Fruit fly (Drosophila melanogaster): ENCODE results near the gene CG13308.

The CG13308 gene

dm6 chr3L:8765969-8766538, 42.3 kb upstream of the CG13308 start (continued):
- TF ChIP-seq ttk (GFP tag; IDR thresholded peaks at IDR 0.05) (peak; percentile 96), CG11085 (GFP tag; IDR thresholded peaks at IDR 0.05) (peak; percentile 94), CG1233 (GFP tag; optimal IDR thresholded peaks at IDR 0.05) (peak; percentile 72), CG12659 (GFP tag; optimal IDR thresholded peaks at IDR 0.05) (peak; percentile 99), wdn (GFP tag; IDR thresholded peaks at IDR 0.05) (peak; percentile 95), Nf-YC (tag; optimal IDR thresholded peaks at IDR 0.05) (peak; percentile 91), cg (GFP tag; optimal IDR thresholded peaks at IDR 0.05) (peak; percentile 4), CG2712 (tag; optimal IDR thresholded peaks at IDR 0.05) (peak; percentile 99), zfh1 (GFP tag; IDR thresholded peaks at IDR 0.05) (peak; percentile 97), so (GFP tag; IDR thresholded peaks at IDR 0.05) (peak; percentile 98), CG6272 (GFP tag; IDR thresholded peaks at IDR 0.05) (peak; percentile 96), B-H2 (GFP tag; optimal IDR thresholded peaks at IDR 0.05) (peak; percentile 96), sim (GFP tag; IDR thresholded peaks at IDR 0.05) (peak; percentile 92), zf30C (GFP tag; optimal IDR thresholded peaks at IDR 0.05) (no peak), ems (GFP tag; optimal IDR thresholded peaks at IDR 0.05) (peak; percentile 94), maf-S (GFP tag; optimal IDR thresholded peaks at IDR 0.05) (peak; percentile 97), CG15073 (GFP tag; optimal IDR thresholded peaks at IDR 0.05) (peak; percentile 90), gce (GFP tag; IDR thresholded peaks at IDR 0.05) (peak; percentile 95), nau (GFP tag; optimal IDR thresholded peaks at IDR 0.05) (peak; percentile 96), CG18262 (tag; optimal IDR thresholded peaks at IDR 0.05) (peak; percentile 99), CG10959 (GFP tag; IDR thresholded peaks at IDR 0.05) (peak; percentile 94), D (optimal IDR thresholded peaks at IDR 0.05) (no peak), D (GFP tag; optimal IDR thresholded peaks at IDR 0.05) (peak; percentile 99), CG12071 (GFP tag; optimal IDR thresholded peaks at IDR 0.05) (peak; percentile 97), trem (tag; optimal IDR thresholded peaks at IDR 0.05) (peak; percentile 93), CG7745 (tag; optimal IDR thresholded peaks at IDR 0.05) (peak; percentile 42), hb (GFP tag; IDR thresholded peaks at IDR 0.05; ENCODE audit: partially characterized antibody) (peak; percentile 59; the same call in 1 of the 3 replicates), ham (GFP tag; IDR thresholded peaks at IDR 0.05) (peak; percentile 93), dati (GFP tag; IDR thresholded peaks at IDR 0.05) (peak; percentile 93), CG11560 (tag; IDR thresholded peaks at IDR 0.05) (peak; percentile 92), Doc3 (GFP tag; IDR thresholded peaks at IDR 0.05; ENCODE audit: partially characterized antibody) (0 out of 3 replicates have a peak, but pooled peaks have one; percentile 31), Usf (GFP tag; optimal IDR thresholded peaks at IDR 0.05) (peak; percentile 99), CG10654 (GFP tag; optimal IDR thresholded peaks at IDR 0.05) (peak; percentile 94), crp (GFP tag; optimal IDR thresholded peaks at IDR 0.05) (peak; percentile 16 to 71), bcd (GFP tag; optimal IDR thresholded peaks at IDR 0.05) (peak; percentile 98), Camta (GFP tag; optimal IDR thresholded peaks at IDR 0.05) (peak; percentile 91), lmd (GFP tag; IDR thresholded peaks at IDR 0.05) (peak; percentile 99), Vsx1 (GFP tag; optimal IDR thresholded peaks at IDR 0.05) (peak; percentile 91), cas (GFP tag; IDR thresholded peaks at IDR 0.05) (peak; percentile 89), CG11696 (GFP tag; IDR thresholded peaks at IDR 0.05) (peak; percentile 85), CG14050 (GFP tag; IDR thresholded peaks at IDR 0.05) (peak; percentile 94), CG11723 (GFP tag; optimal IDR thresholded peaks at IDR 0.05) (peak; percentile 98), btn (GFP tag; optimal IDR thresholded peaks at IDR 0.05) (peak; percentile 87), CG12236 (GFP tag; optimal IDR thresholded peaks at IDR 0.05) (peak; percentile 95), aop (GFP tag; IDR thresholded peaks at IDR 0.05) (peak; percentile 87), CG2875 (GFP tag; optimal IDR thresholded peaks at IDR 0.05) (peak; percentile 97), CG15601 (tag; optimal IDR thresholded peaks at IDR 0.05) (peak; percentile 97), dysf (GFP tag; IDR thresholded peaks at IDR 0.05) (peak; percentile 99), tio (GFP tag; optimal IDR thresholded peaks at IDR 0.05) (peak; percentile 99), Sry-δ (GFP tag; optimal IDR thresholded peaks at IDR 0.05) (peak; percentile 65), stc (GFP tag; IDR thresholded peaks at IDR 0.05) (peak; percentile 96)
